Worm (Caenorhabditis elegans): Measurements from ENCODE around the gene cut-1.

ce11 chrII:11226379-11226778, 42.5 kb upstream of the cut-1 start, which contains the start of gene T06D8.2:
- TF ChIP-seq cog-1 (tag; optimal IDR thresholded peaks at IDR 0.05) (no peak), ztf-29 (GFP tag; IDR thresholded peaks at IDR 0.05) (no peak), tab-1 (GFP tag; IDR thresholded peaks at IDR 0.05) (no peak)

Measured in whole organism, midembryonic.